Worm (Caenorhabditis elegans): ENCODE results near the gene Y38E10A.1.

DNA sequence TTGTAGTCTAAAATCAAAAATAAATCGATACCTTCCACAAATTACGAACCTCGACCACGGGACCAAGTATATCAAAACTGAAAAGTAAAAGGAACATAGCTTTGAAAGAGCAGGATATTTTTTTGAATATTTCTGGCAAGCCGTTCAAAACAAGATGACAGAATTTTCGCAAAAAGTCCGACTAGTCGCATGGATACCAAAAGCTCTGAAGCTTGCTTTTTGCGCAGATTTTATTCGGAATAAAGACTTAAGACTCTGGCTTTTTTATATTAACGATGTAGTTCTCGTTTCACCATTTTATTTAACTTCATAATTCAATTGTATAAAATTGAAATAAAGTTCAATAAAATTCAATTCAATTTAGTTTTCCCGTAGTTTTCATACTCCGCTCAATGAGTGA, 3.1 kb upstream of the Y38E10A.1 start, which contains the start of gene Y38E10A.2:
- no peak for TF ChIP-seq ceh-13 (GFP tag; optimal IDR thresholded peaks at IDR 0.05)
- no peak for TF ChIP-seq ama-1 (optimal IDR thresholded peaks at IDR 0.05)
- no peak for TF ChIP-seq tra-4 (tag; optimal IDR thresholded peaks at IDR 0.05)
- TF ChIP-seq sea-1 (GFP tag; conservative IDR thresholded peaks at IDR 0.05): no peak
- no peak for TF ChIP-seq tbx-37 (GFP tag; conservative IDR thresholded peaks at IDR 0.05)
- TF ChIP-seq F13C5.2 (tag; optimal IDR thresholded peaks at IDR 0.05): no peak
- TF ChIP-seq hmg-4 (GFP tag; optimal IDR thresholded peaks at IDR 0.05): no peak
- no peak for TF ChIP-seq ets-7 (tag; optimal IDR thresholded peaks at IDR 0.05)
- no peak for TF ChIP-seq ceh-36 (tag; optimal IDR thresholded peaks at IDR 0.05)

Data from whole organism, early embryonic.